Worm (Caenorhabditis elegans) whole organism, L1 larva: ENCODE measurements around the gene F22B7.9.
A peak's percentile ranks its signal among the peaks of the same experiment; 100 is the strongest.

Experiments
- C16A3.4 ChIP-seq: fragments of 150-350 bp; optimal IDR thresholded peaks from 2 replicates; lab custom pipeline; 2014; ENCODE audit warnings: missing biosample characterization, missing genetic modification characterization
- Y116A8C.19 ChIP-seq: sonication (generic microtip); optimal IDR thresholded peaks from 2 replicates; lab custom pipeline; 2016; ENCODE audit warnings: missing compliant biosample characterization, missing genetic modification characterization, borderline replicate concordance
- alr-1 ChIP-seq: fragments of 200-800 bp; sonication (Bioruptor generic); optimal IDR thresholded peaks from 2 replicates; lab custom pipeline; 2018; ENCODE audit warnings: borderline replicate concordance, mild to moderate bottlenecking, missing genetic modification characterization, missing compliant biosample characterization
- blmp-1 ChIP-seq: fragments of 150-350 bp; optimal IDR thresholded peaks from 2 replicates; lab custom pipeline; 2014; ENCODE audit warnings: missing biosample characterization, missing genetic modification characterization
- ceh-8 ChIP-seq: fragments of 200-800 bp; sonication (Bioruptor generic); optimal IDR thresholded peaks from 2 replicates; lab custom pipeline; 2018; ENCODE audit warnings: mild to moderate bottlenecking, missing genetic modification characterization, moderate library complexity, missing compliant biosample characterization
- ceh-82 ChIP-seq, 3 experiments: fragments of 150-350 bp in 1 of 3; sonication (generic microtip) in 2 of 3; optimal IDR thresholded peaks; 2 replicates each; lab custom pipeline; 2014 to 2017; ENCODE audit warnings: missing biosample characterization in 3 of 3, missing genetic modification characterization in 3 of 3
- dsc-1 ChIP-seq: sonication (generic microtip); optimal IDR thresholded peaks from 2 replicates; lab custom pipeline; 2016; ENCODE audit warnings: mild to moderate bottlenecking, missing genetic modification characterization, missing compliant biosample characterization
- efl-1 ChIP-seq, 4 experiments: fragments of 150-350 bp; optimal IDR thresholded peaks in 3 of 4; peaks in 1 of 4; 1 replicate in 1 of 4; 2 replicates in 3 of 4; lab custom pipeline; 2014; ENCODE audit warnings: missing biosample characterization in 2 of 4, missing genetic modification characterization in 2 of 4, missing genetic modification reagents in 2 of 4
- egl-13 ChIP-seq: sonication (generic microtip); optimal IDR thresholded peaks from 2 replicates; lab custom pipeline; 2016; ENCODE audit warnings: missing genotype, missing genetic modification reagents, missing genetic modification characterization, missing compliant biosample characterization
- egl-27 ChIP-seq, 2 experiments: fragments of 150-350 bp in 1 of 2; sonication (generic microtip); optimal IDR thresholded peaks; 3 replicates each; lab custom pipeline; 2017 to 2018; ENCODE audit warnings: missing biosample characterization in 2 of 2, missing genetic modification characterization in 2 of 2, missing genetic modification reagents in 2 of 2
- elt-2 ChIP-seq: sonication (generic microtip); optimal IDR thresholded peaks from 2 replicates; lab custom pipeline; 2016; ENCODE audit warnings: missing genetic modification characterization, mild to moderate bottlenecking, inconsistent platforms, missing compliant biosample characterization, missing genetic modification reagents
- ets-5 ChIP-seq: fragments of 200-800 bp; sonication (Bioruptor generic); IDR thresholded peaks from 2 replicates; pipeline ENCODE4 v1.3.6; 2022; ENCODE audit warnings: missing genetic modification characterization, missing compliant biosample characterization
- fkh-8 ChIP-seq: sonication (generic microtip); optimal IDR thresholded peaks from 2 replicates; lab custom pipeline; 2016; ENCODE audit warnings: mild to moderate bottlenecking, missing genetic modification characterization, missing compliant biosample characterization
- hlh-17 ChIP-seq: fragments of 200-800 bp; sonication (Bioruptor generic); optimal IDR thresholded peaks from 2 replicates; lab custom pipeline; 2018; ENCODE audit warnings: missing genetic modification characterization, mild to moderate bottlenecking, missing compliant biosample characterization, moderate library complexity, borderline replicate concordance
- irx-1 ChIP-seq: sonication (generic microtip); optimal IDR thresholded peaks from 2 replicates; lab custom pipeline; 2016; ENCODE audit warnings: missing genetic modification characterization, missing compliant biosample characterization
- jun-1 ChIP-seq: fragments of 150-350 bp; optimal IDR thresholded peaks from 2 replicates; lab custom pipeline; 2014; ENCODE audit warnings: missing biosample characterization, missing genetic modification reagents, missing genetic modification characterization
- lin-15B ChIP-seq: fragments of 150-350 bp; sonication (generic microtip); optimal IDR thresholded peaks from 3 replicates; lab custom pipeline; 2014; ENCODE audit warnings: missing biosample characterization, missing genetic modification characterization
- lin-35 ChIP-seq, 2 experiments: fragments of 150-350 bp; optimal IDR thresholded peaks; 2 replicates each; lab custom pipeline; 2014; ENCODE audit warnings: missing biosample characterization in 2 of 2, missing genetic modification characterization in 2 of 2, missing genetic modification reagents in 2 of 2
- lir-3 ChIP-seq: sonication (generic microtip); optimal IDR thresholded peaks from 2 replicates; lab custom pipeline; 2016; ENCODE audit warnings: mild to moderate bottlenecking, missing genetic modification characterization, moderate library complexity, missing compliant biosample characterization; ENCODE audit not compliant: poor library complexity
- lsy-2 ChIP-seq, 2 experiments: fragments of 150-350 bp; optimal IDR thresholded peaks; 2 replicates each; lab custom pipeline; 2014; ENCODE audit warnings: missing biosample characterization in 2 of 2, missing genetic modification characterization in 2 of 2
- mep-1 ChIP-seq: fragments of 150-350 bp; optimal IDR thresholded peaks from 2 replicates; lab custom pipeline; 2014; ENCODE audit warnings: missing biosample characterization, missing genetic modification characterization
- nhr-71 ChIP-seq: sonication (generic microtip); optimal IDR thresholded peaks from 2 replicates; lab custom pipeline; 2016; ENCODE audit warnings: mild to moderate bottlenecking, missing genetic modification characterization, moderate library complexity, missing compliant biosample characterization
- nhr-76 ChIP-seq: sonication (generic microtip); optimal IDR thresholded peaks from 2 replicates; lab custom pipeline; 2017; ENCODE audit warnings: missing biosample characterization, missing genetic modification characterization
- nhr-84 ChIP-seq: sonication (generic microtip); optimal IDR thresholded peaks from 2 replicates; lab custom pipeline; 2017; ENCODE audit warnings: missing biosample characterization, missing genetic modification characterization
- pag-3 ChIP-seq: sonication (generic microtip); optimal IDR thresholded peaks from 2 replicates; lab custom pipeline; 2017; ENCODE audit warnings: missing genetic modification characterization, mild to moderate bottlenecking, missing compliant biosample characterization, antibody characterized with exemption, borderline replicate concordance; ENCODE audit not compliant: insufficient read depth
- rnt-1 ChIP-seq: sonication (generic microtip); optimal IDR thresholded peaks from 2 replicates; lab custom pipeline; 2016; ENCODE audit warnings: mild to moderate bottlenecking, missing genetic modification characterization, moderate library complexity, missing compliant biosample characterization
- snu-23 ChIP-seq: sonication (generic microtip); optimal IDR thresholded peaks from 2 replicates; lab custom pipeline; 2016; ENCODE audit warnings: missing genetic modification characterization, missing compliant biosample characterization
- sox-4 ChIP-seq: sonication (generic microtip); optimal IDR thresholded peaks from 2 replicates; lab custom pipeline; 2016; ENCODE audit warnings: missing genetic modification characterization, missing compliant biosample characterization
- sptf-1 ChIP-seq: fragments of 150-350 bp; optimal IDR thresholded peaks from 2 replicates; lab custom pipeline; 2014; ENCODE audit warnings: missing biosample characterization, missing genetic modification characterization
- swsn-7 ChIP-seq: sonication (generic microtip); optimal IDR thresholded peaks from 2 replicates; lab custom pipeline; 2016; ENCODE audit warnings: missing genetic modification characterization, missing compliant biosample characterization
- unc-62 ChIP-seq: fragments of 150-350 bp; optimal IDR thresholded peaks from 2 replicates; lab custom pipeline; 2014; ENCODE audit warnings: missing biosample characterization, missing genetic modification reagents, missing genetic modification characterization
- unc-86 ChIP-seq: sonication (generic microtip); optimal IDR thresholded peaks from 2 replicates; lab custom pipeline; 2016; ENCODE audit warnings: missing genetic modification characterization, missing compliant biosample characterization
- vab-15 ChIP-seq: sonication (generic microtip); optimal IDR thresholded peaks from 2 replicates; lab custom pipeline; 2017; ENCODE audit warnings: missing genotype, mild to moderate bottlenecking, missing genetic modification characterization, missing compliant biosample characterization
- zag-1 ChIP-seq: fragments of 150-350 bp; optimal IDR thresholded peaks from 2 replicates; lab custom pipeline; 2014; ENCODE audit warnings: missing biosample characterization, missing genetic modification characterization
- zip-4 ChIP-seq: fragments of 200-800 bp; sonication (Bioruptor generic); optimal IDR thresholded peaks from 2 replicates; lab custom pipeline; 2018; ENCODE audit warnings: mild to moderate bottlenecking, missing genetic modification characterization, moderate library complexity, missing compliant biosample characterization
- ztf-11 ChIP-seq, 2 experiments: sonication (generic microtip); optimal IDR thresholded peaks; 2 replicates each; lab custom pipeline; 2016 to 2017; ENCODE audit warnings: missing genetic modification characterization in 2 of 2, missing biosample characterization in 1 of 2, missing compliant biosample characterization in 1 of 2

Gene F22B7.9

DNA sequence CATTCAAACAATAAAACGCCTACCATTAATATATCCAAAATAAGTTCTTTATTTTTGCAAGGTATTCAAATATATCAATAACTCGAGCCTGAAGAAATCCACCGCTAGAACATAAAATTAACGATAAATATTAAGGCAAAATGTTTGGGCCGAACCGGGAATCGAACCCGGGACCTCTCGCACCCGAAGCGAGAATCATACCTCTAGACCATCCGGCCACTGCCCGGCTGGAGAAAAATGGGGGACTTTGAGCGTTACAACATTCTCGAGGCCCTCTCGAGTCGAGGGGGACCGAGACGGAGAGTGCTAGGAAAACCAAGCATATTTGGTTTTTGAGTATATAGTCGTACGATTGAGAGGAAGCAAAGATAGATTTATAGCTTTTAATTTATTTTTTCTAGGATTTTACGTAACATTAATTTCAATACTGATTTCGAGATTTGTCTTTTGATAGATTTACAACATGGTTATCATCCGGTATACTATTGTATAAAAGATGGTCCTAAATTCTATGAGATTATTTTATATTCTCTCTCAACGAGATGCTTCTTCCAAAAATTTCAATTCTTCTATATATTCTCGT, 3.4 kb downstream of the F22B7.9 start, which contains the start of gene flp-23 (continued):
- TF ChIP-seq rnt-1 (tag; lab: Kevin White, UChicago) (peak; percentile 47), sptf-1 (no peak), blmp-1 (tag; lab: Kevin White, UChicago) (no peak), fkh-8 (no peak), lir-3 (peak; percentile 17), swsn-7 (tag; lab: Kevin White, UChicago) (peak; percentile 48), dsc-1 (tag; lab: Kevin White, UChicago) (peak; percentile 12), elt-2 (tag; lab: Kevin White, UChicago) (no peak), snu-23 (GFP tag; lab: Kevin White, UChicago) (peak; percentile 62), hlh-17 (GFP tag; lab: Kevin White, UChicago) (no peak), lsy-2 (tag; optimal IDR thresholded peaks at IDR 0.05; lab: Kevin White, UChicago) (peak; percentile 29 to 50), C16A3.4 (tag; lab: Kevin White, UChicago) (peak; percentile 12)

DNA sequence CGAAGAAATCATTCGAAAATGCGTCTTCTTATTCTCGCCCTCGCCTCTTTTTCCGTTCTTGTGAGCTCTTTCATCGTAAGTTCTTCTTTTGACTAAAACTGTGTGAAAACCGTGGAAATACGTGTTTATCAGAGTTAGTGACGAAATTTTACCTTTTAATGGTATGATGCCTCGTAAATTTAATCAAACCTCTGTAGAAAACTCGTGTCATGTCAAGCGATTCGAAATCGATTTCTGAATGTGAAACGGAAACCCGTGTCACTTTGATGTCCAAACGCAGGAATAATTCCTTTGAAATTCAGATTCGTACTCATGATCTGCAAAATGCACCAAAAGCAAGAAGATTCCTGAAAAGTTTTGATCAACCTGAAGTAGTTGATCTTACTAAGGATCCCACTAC, 5.1 kb downstream of the F22B7.9 start, which contains the start of gene F22B7.3:
Gene F22B7.3 (plus strand): TSS at position 301 of the 400 bp plus-strand sequence.
- no peak for TF ChIP-seq unc-86
- TF ChIP-seq Y116A8C.19 (tag; lab: Kevin White, UChicago), result no peak
- TF ChIP-seq nhr-84, result no peak
- TF ChIP-seq zip-4 (GFP tag; lab: Kevin White, UChicago), result no peak

ce11 chrIII:8646021-8646420, 7.7 kb downstream of the F22B7.9 start:
- no peak for TF ChIP-seq pag-3
- TF ChIP-seq efl-1 (optimal IDR thresholded peaks at IDR 0.05; lab: Kevin White, UChicago), result no peak
- TF ChIP-seq efl-1 (GFP tag; optimal IDR thresholded peaks at IDR 0.05 in 1 of 2; lab: Kevin White, UChicago), result peak in 1 of 2 experiments; percentile 46
- TF ChIP-seq, all 84 proteins: peak for 1

ce11 chrIII:8643639-8644038, 10.1 kb downstream of the F22B7.9 start, which contains the start of gene twk-7:
Gene twk-7, minus strand, starts transcription at chrIII:8643739.
- TF ChIP-seq vab-15, result no peak
- no peak for TF ChIP-seq ceh-82 (tag; optimal IDR thresholded peaks at IDR 0.05; lab: Kevin White, UChicago)
- no peak for TF ChIP-seq swsn-7 (tag; lab: Kevin White, UChicago)
- TF ChIP-seq nhr-76 (tag; lab: Kevin White, UChicago), result no peak
- TF ChIP-seq rnt-1 (tag; lab: Kevin White, UChicago), result no peak
- no peak for TF ChIP-seq egl-13 (tag; lab: Kevin White, UChicago)
- no peak for TF ChIP-seq pag-3
- TF ChIP-seq ztf-11 (tag; optimal IDR thresholded peaks at IDR 0.05; lab: Kevin White, UChicago), result no peak
- TF ChIP-seq zag-1 (tag; lab: Kevin White, UChicago), result no peak
- no peak for TF ChIP-seq nhr-84
- TF ChIP-seq mep-1 (tag; lab: Kevin White, UChicago), result no peak
- TF ChIP-seq ceh-8, result no peak
- TF ChIP-seq lsy-2 (tag; optimal IDR thresholded peaks at IDR 0.05; lab: Kevin White, UChicago), result no peak

ce11 chrIII:8639188-8639795, 14.4 kb downstream of the F22B7.9 start, which contains the start of gene fip-1:
Gene fip-1, plus strand, starts transcription at chrIII:8639745.
- TF ChIP-seq lin-15B (no peak), ets-5 (GFP tag; lab: Robert Waterston, UW) (no peak), Y116A8C.19 (tag; lab: Kevin White, UChicago) (no peak), nhr-71 (peak; percentile 22), irx-1 (tag; lab: Kevin White, UChicago) (no peak), jun-1 (no peak), mep-1 (tag; lab: Kevin White, UChicago) (no peak), egl-27 (tag; optimal IDR thresholded peaks at IDR 0.05; lab: Kevin White, UChicago) (no peak), efl-1 (optimal IDR thresholded peaks at IDR 0.05; lab: Kevin White, UChicago) (no peak), efl-1 (GFP tag; optimal IDR thresholded peaks at IDR 0.05 in 1 of 2; lab: Kevin White, UChicago) (peak in 1 of 2 experiments; percentile 87), lin-35 (GFP tag; optimal IDR thresholded peaks at IDR 0.05; lab: Kevin White, UChicago) (peak in 1 of 2 experiments; percentile 29), alr-1 (tag; lab: Kevin White, UChicago) (no peak), unc-62 (GFP tag; lab: Kevin White, UChicago) (no peak), snu-23 (GFP tag; lab: Kevin White, UChicago) (peak; percentile 0), zag-1 (tag; lab: Kevin White, UChicago) (no peak), sox-4 (tag; lab: Kevin White, UChicago) (no peak)
